Fruit fly (Drosophila melanogaster) whole organism, embryonic: Measurements from ENCODE around the gene CG42323.

ENCODE experiments used
- Atf-2 ChIP-seq: fragments of 200-800 bp; sonication (Bioruptor generic); optimal IDR thresholded peaks from 2 replicates; lab custom pipeline; 2016; ENCODE audit warnings: missing biosample characterization, missing genetic modification characterization
- Blimp-1 ChIP-seq: fragments of 200-800 bp; sonication (Bioruptor generic); optimal IDR thresholded peaks from 3 replicates; lab custom pipeline; 2018; ENCODE audit warnings: missing biosample characterization, missing genetic modification characterization, mild to moderate bottlenecking, moderate library complexity, missing genetic modification reagents
- BtbVII ChIP-seq: fragments of 200-800 bp; sonication (Bioruptor generic); optimal IDR thresholded peaks from 3 replicates; lab custom pipeline; 2017; ENCODE audit warnings: missing biosample characterization, mild to moderate bottlenecking, missing genetic modification characterization
- CG13424 ChIP-seq: fragments of 200-800 bp; sonication (Bioruptor generic); optimal IDR thresholded peaks from 2 replicates; lab custom pipeline; 2019; ENCODE audit warnings: missing biosample characterization, mild to moderate bottlenecking, missing genetic modification characterization, moderate library complexity
- CG14050 ChIP-seq: fragments of 200-800 bp; sonication (Bioruptor generic); IDR thresholded peaks from 3 replicates; pipeline ENCODE4 v1.3.6; 2022; ENCODE audit warnings: missing biosample characterization, missing genetic modification characterization
- CG15514 ChIP-seq: fragments of 200-800 bp; sonication (Bioruptor generic); optimal IDR thresholded peaks from 3 replicates; lab custom pipeline; 2017; ENCODE audit warnings: missing biosample characterization, missing genetic modification characterization, mild to moderate bottlenecking, moderate library complexity, missing genetic modification reagents
- CG15601 ChIP-seq: fragments of 200-800 bp; sonication (Bioruptor generic); optimal IDR thresholded peaks from 3 replicates; lab custom pipeline; 2019; ENCODE audit warnings: missing biosample characterization, mild to moderate bottlenecking, missing genetic modification characterization, moderate library complexity
- CG1647 ChIP-seq: fragments of 200-800 bp; sonication (Bioruptor generic); optimal IDR thresholded peaks from 3 replicates; lab custom pipeline; 2016; ENCODE audit warnings: missing biosample characterization, missing genetic modification characterization
- CG17829 ChIP-seq: fragments of 200-800 bp; optimal IDR thresholded peaks from 2 replicates; lab custom pipeline; 2019; ENCODE audit warnings: missing biosample characterization, mild to moderate bottlenecking, missing genetic modification characterization, moderate library complexity
- CG18599 ChIP-seq: fragments of 200-800 bp; sonication (Bioruptor generic); optimal IDR thresholded peaks from 3 replicates; lab custom pipeline; 2017; ENCODE audit warnings: missing biosample characterization, missing genetic modification characterization, mild to moderate bottlenecking, moderate library complexity, missing genetic modification reagents
- CG2875 ChIP-seq: fragments of 200-800 bp; sonication (Bioruptor generic); optimal IDR thresholded peaks from 2 replicates; lab custom pipeline; 2017; ENCODE audit warnings: missing biosample characterization, mild to moderate bottlenecking, missing genetic modification characterization, missing genetic modification reagents
- CG4617 ChIP-seq: fragments of 200-800 bp; sonication (Bioruptor generic); optimal IDR thresholded peaks from 3 replicates; lab custom pipeline; 2016; ENCODE audit warnings: missing biosample characterization, missing genetic modification characterization, borderline replicate concordance
- CG4820 ChIP-seq: fragments of 200-800 bp; sonication (Bioruptor generic); optimal IDR thresholded peaks from 3 replicates; lab custom pipeline; 2016; ENCODE audit warnings: missing biosample characterization, missing genetic modification characterization
- CG6791 ChIP-seq: fragments of 200-800 bp; sonication (Bioruptor generic); IDR thresholded peaks from 3 replicates; pipeline ENCODE4 v1.3.6; 2022; ENCODE audit warnings: missing biosample characterization, missing genetic modification characterization; ENCODE audit not compliant: partially characterized antibody
- CoRest ChIP-seq: fragments of 200-800 bp; sonication (Bioruptor generic); optimal IDR thresholded peaks from 3 replicates; lab custom pipeline; 2018; ENCODE audit warnings: missing biosample characterization, mild to moderate bottlenecking, missing genetic modification characterization, moderate library complexity
- D19B ChIP-seq: fragments of 200-800 bp; sonication (Bioruptor generic); optimal IDR thresholded peaks from 2 replicates; lab custom pipeline; 2017; ENCODE audit warnings: missing biosample characterization, mild to moderate bottlenecking, missing genetic modification characterization
- Doc3 ChIP-seq: fragments of 200-800 bp; sonication (Bioruptor generic); IDR thresholded peaks from 3 replicates; pipeline ENCODE4 v1.3.6; 2022; ENCODE audit warnings: missing biosample characterization, missing genetic modification characterization; ENCODE audit not compliant: partially characterized antibody
- GATAe ChIP-seq: fragments of 200-800 bp; sonication (Bioruptor generic); conservative IDR thresholded peaks from 2 replicates; pipeline ENCODE4 v1.3.6; 2022; ENCODE audit warnings: missing biosample characterization, missing genetic modification characterization
- HLH4C ChIP-seq: fragments of 200-800 bp; sonication (Bioruptor generic); IDR thresholded peaks from 3 replicates; pipeline ENCODE4 v1.3.6; 2022; ENCODE audit warnings: missing biosample characterization, missing genetic modification characterization; ENCODE audit not compliant: partially characterized antibody
- Hand ChIP-seq: fragments of 200-800 bp; sonication (Bioruptor generic); optimal IDR thresholded peaks from 2 replicates; lab custom pipeline; 2017; ENCODE audit warnings: mild to moderate bottlenecking, missing biosample characterization, missing genetic modification reagents, missing genetic modification characterization
- Hmx ChIP-seq: fragments of 200-800 bp; sonication (Bioruptor generic); optimal IDR thresholded peaks from 2 replicates; lab custom pipeline; 2016; ENCODE audit warnings: missing biosample characterization, missing genetic modification characterization
- Lhr ChIP-seq: fragments of 200-800 bp; sonication (Bioruptor generic); optimal IDR thresholded peaks from 3 replicates; lab custom pipeline; 2017; ENCODE audit warnings: mild to moderate bottlenecking, missing biosample characterization, missing genetic modification reagents, missing genetic modification characterization
- NFAT ChIP-seq: fragments of 200-800 bp; sonication (Bioruptor generic); IDR thresholded peaks from 2 replicates; pipeline ENCODE4 v1.3.6; 2022; ENCODE audit warnings: missing biosample characterization, missing genetic modification characterization
- Nf-YB ChIP-seq: fragments of 200-800 bp; sonication (Bioruptor generic); optimal IDR thresholded peaks from 3 replicates; lab custom pipeline; 2019; ENCODE audit warnings: missing biosample characterization, mild to moderate bottlenecking, missing genetic modification characterization, moderate library complexity
- PHDP ChIP-seq: fragments of 200-800 bp; sonication (Bioruptor generic); optimal IDR thresholded peaks from 3 replicates; lab custom pipeline; 2018; ENCODE audit warnings: missing biosample characterization, mild to moderate bottlenecking, missing genetic modification characterization, moderate library complexity
- Spps ChIP-seq: fragments of 200-800 bp; sonication (Bioruptor generic); optimal IDR thresholded peaks from 2 replicates; lab custom pipeline; 2018; ENCODE audit warnings: missing biosample characterization, mild to moderate bottlenecking, missing genetic modification characterization
- Vsx1 ChIP-seq: fragments of 200-800 bp; sonication (Bioruptor generic); optimal IDR thresholded peaks from 2 replicates; lab custom pipeline; 2017; ENCODE audit warnings: missing biosample characterization, mild to moderate bottlenecking, missing genetic modification characterization, missing genetic modification reagents
- bowl ChIP-seq: fragments of 200-800 bp; sonication (Bioruptor generic); IDR thresholded peaks from 2 replicates; pipeline ENCODE4 v1.3.6; 2022; ENCODE audit warnings: missing biosample characterization, missing genetic modification characterization
- btn ChIP-seq: fragments of 200-800 bp; sonication (Bioruptor generic); optimal IDR thresholded peaks from 2 replicates; lab custom pipeline; 2016; ENCODE audit warnings: missing biosample characterization, missing genetic modification characterization
- caup ChIP-seq: fragments of 200-800 bp; sonication (Bioruptor generic); optimal IDR thresholded peaks from 3 replicates; lab custom pipeline; 2017; ENCODE audit warnings: missing biosample characterization, mild to moderate bottlenecking, missing genetic modification characterization, moderate library complexity; ENCODE audit not compliant: severe bottlenecking
- emc ChIP-seq: fragments of 200-800 bp; sonication (Bioruptor generic); optimal IDR thresholded peaks from 2 replicates; lab custom pipeline; 2016; ENCODE audit warnings: missing biosample characterization, missing genetic modification characterization
- esg ChIP-seq: fragments of 200-800 bp; sonication (Bioruptor generic); conservative IDR thresholded peaks from 2 replicates; pipeline ENCODE4 v1.3.6; 2022; ENCODE audit warnings: missing biosample characterization, missing genetic modification characterization
- fru ChIP-seq: fragments of >200 bp; optimal IDR thresholded peaks from 2 replicates; lab custom pipeline; 2017
- gem ChIP-seq: fragments of 200-800 bp; sonication (Bioruptor generic); optimal IDR thresholded peaks from 2 replicates; lab custom pipeline; 2019; ENCODE audit warnings: missing biosample characterization, mild to moderate bottlenecking, missing genetic modification characterization, moderate library complexity
- gsb ChIP-seq: fragments of 200-800 bp; sonication (Bioruptor generic); IDR thresholded peaks from 2 replicates; pipeline ENCODE4 v1.3.6; 2022; ENCODE audit warnings: missing biosample characterization, missing genetic modification characterization
- hth ChIP-seq: fragments of >200 bp; optimal IDR thresholded peaks from 2 replicates; lab custom pipeline; 2017; ENCODE audit warnings: inconsistent platforms
- kay ChIP-seq: fragments of 200-800 bp; sonication (Bioruptor generic); optimal IDR thresholded peaks from 2 replicates; lab custom pipeline; 2016; ENCODE audit warnings: missing biosample characterization, missing genetic modification characterization
- knrl ChIP-seq: fragments of 200-800 bp; sonication (Bioruptor generic); IDR thresholded peaks from 3 replicates; pipeline ENCODE4 v1.3.6; 2022; ENCODE audit warnings: missing biosample characterization, missing genetic modification characterization; ENCODE audit not compliant: partially characterized antibody
- lola ChIP-seq, 3 experiments: fragments of >200 bp in 2 of 3; fragments of 200-800 bp in 1 of 3; sonication (Bioruptor generic) in 1 of 3; optimal IDR thresholded peaks; 2 replicates each; lab custom pipeline; 2017 to 2019; ENCODE audit warnings: missing biosample characterization in 3 of 3, missing genetic modification characterization in 3 of 3, mild to moderate bottlenecking in 1 of 3, moderate library complexity in 1 of 3
- nerfin-2 ChIP-seq: fragments of 200-800 bp; sonication (Bioruptor generic); IDR thresholded peaks from 2 replicates; pipeline ENCODE4 v1.3.6; 2022; ENCODE audit warnings: missing biosample characterization, missing genetic modification characterization; ENCODE audit not compliant: partially characterized antibody
- nmo ChIP-seq: fragments of 200-800 bp; sonication (Bioruptor generic); optimal IDR thresholded peaks from 2 replicates; lab custom pipeline; 2018; ENCODE audit warnings: missing biosample characterization, mild to moderate bottlenecking, missing genetic modification characterization, moderate library complexity
- peb ChIP-seq: fragments of 200-800 bp; sonication (Bioruptor generic); IDR thresholded peaks from 2 replicates; pipeline ENCODE4 v1.3.6; 2022; ENCODE audit warnings: missing biosample characterization, missing genetic modification characterization
- prd ChIP-seq, 3 experiments: fragments of >200 bp in 2 of 3; fragments of 200-800 bp in 1 of 3; sonication (Bioruptor generic) in 1 of 3; optimal IDR thresholded peaks in 2 of 3; IDR thresholded peaks in 1 of 3; 2 replicates in 2 of 3; 3 replicates in 1 of 3; pipeline versions ENCODE4 v1.3.6 to Lab custom; 2017 to 2022; ENCODE audit warnings: missing biosample characterization in 1 of 3, missing genetic modification characterization in 1 of 3
- pzg ChIP-seq: fragments of 200-800 bp; sonication (Bioruptor generic); optimal IDR thresholded peaks from 3 replicates; lab custom pipeline; 2018; ENCODE audit warnings: missing biosample characterization, mild to moderate bottlenecking, missing genetic modification characterization, moderate library complexity
- salm ChIP-seq: fragments of 200-800 bp; sonication (Bioruptor generic); optimal IDR thresholded peaks from 2 replicates; lab custom pipeline; 2018; ENCODE audit warnings: missing biosample characterization, mild to moderate bottlenecking, missing genetic modification characterization
- sens ChIP-seq: fragments of 200-800 bp; sonication (Bioruptor generic); peaks from one replicate; lab custom pipeline; 2016; ENCODE audit warnings: missing biosample characterization, missing genetic modification characterization
- sens-2 ChIP-seq: fragments of 200-800 bp; sonication (Bioruptor generic); IDR thresholded peaks from 2 replicates; pipeline ENCODE4 v1.3.6; 2022; ENCODE audit warnings: missing biosample characterization, missing genetic modification characterization
- sqz ChIP-seq: fragments of 200-800 bp; sonication (Bioruptor generic); optimal IDR thresholded peaks from 3 replicates; lab custom pipeline; 2018; ENCODE audit warnings: missing biosample characterization, mild to moderate bottlenecking, missing genetic modification characterization
- tio ChIP-seq: fragments of 200-800 bp; sonication (Bioruptor generic); optimal IDR thresholded peaks from 2 replicates; lab custom pipeline; 2017; ENCODE audit warnings: missing biosample characterization, missing genetic modification characterization, inconsistent platforms
- unpg ChIP-seq: fragments of 200-800 bp; sonication (Bioruptor generic); optimal IDR thresholded peaks from 3 replicates; lab custom pipeline; 2018; ENCODE audit warnings: missing biosample characterization, mild to moderate bottlenecking, missing genetic modification characterization, moderate library complexity

The CG42323 gene

dm6 chrX:18379791-18380190, 42.4 kb upstream of the CG42323 start, which contains the start of the genes por and CG6179 (continued):
- TF ChIP-seq CG17829 (tag; lab: Kevin White, UChicago): no peak
- TF ChIP-seq bowl (GFP tag; lab: Robert Waterston, UW): no peak
- no peak for TF ChIP-seq Doc3 (GFP tag; lab: Robert Waterston, UW)
- no peak for TF ChIP-seq CG15601
- TF ChIP-seq Blimp-1: no peak
- no peak for TF ChIP-seq emc (GFP tag; lab: Kevin White, UChicago)
- no peak for TF ChIP-seq Nf-YB (GFP tag; lab: Kevin White, UChicago)
- no peak for TF ChIP-seq PHDP
- no peak for TF ChIP-seq nerfin-2
- no peak for TF ChIP-seq tio (GFP tag; lab: Kevin White, UChicago)
- no peak for TF ChIP-seq CG15514 (GFP tag; lab: Kevin White, UChicago)
- TF ChIP-seq prd (optimal IDR thresholded peaks at IDR 0.05; lab: Kevin White, UChicago): no peak
- TF ChIP-seq prd (GFP tag; IDR thresholded peaks at IDR 0.05; lab: Robert Waterston, UW): no peak
- TF ChIP-seq sens-2 (GFP tag; lab: Robert Waterston, UW): no peak
- peak; percentile 50 for TF ChIP-seq sens (GFP tag; lab: Kevin White, UChicago)
- no peak for TF ChIP-seq gem (tag; lab: Kevin White, UChicago)
- no peak for TF ChIP-seq GATAe (GFP tag; lab: Robert Waterston, UW)
- no peak for TF ChIP-seq BtbVII (GFP tag; lab: Kevin White, UChicago)
- peak; percentile 4 for TF ChIP-seq CG13424
- TF ChIP-seq unpg (GFP tag; lab: Kevin White, UChicago): no peak
- TF ChIP-seq sqz (GFP tag; lab: Kevin White, UChicago): no peak
- no peak for TF ChIP-seq lola (GFP tag; optimal IDR thresholded peaks at IDR 0.05; lab: Kevin White, UChicago)
- no peak for TF ChIP-seq CG18599
- TF ChIP-seq esg: no peak
- TF ChIP-seq fru (lab: Kevin White, UChicago): no peak
- no peak for TF ChIP-seq gsb (GFP tag; lab: Robert Waterston, UW)
- no peak for TF ChIP-seq CG2875
- peak; percentile 24 for TF ChIP-seq CoRest (tag; lab: Kevin White, UChicago)
- TF ChIP-seq D19B: no peak
- no peak for TF ChIP-seq CG4820 (GFP tag; lab: Kevin White, UChicago)
- no peak for TF ChIP-seq CG6791 (GFP tag; lab: Robert Waterston, UW)
- peak; percentile 28 for TF ChIP-seq nmo
- TF ChIP-seq caup (GFP tag; lab: Kevin White, UChicago): no peak
- TF ChIP-seq salm (tag; lab: Kevin White, UChicago): no peak
- TF ChIP-seq Spps (tag; lab: Kevin White, UChicago): no peak
- no peak for TF ChIP-seq Hand (GFP tag; lab: Kevin White, UChicago)
- no peak for TF ChIP-seq Hmx (GFP tag; lab: Kevin White, UChicago)
- TF ChIP-seq NFAT (GFP tag; lab: Robert Waterston, UW): no peak
- TF ChIP-seq CG1647: no peak
- no peak for TF ChIP-seq btn (GFP tag; lab: Kevin White, UChicago)
- no peak for TF ChIP-seq Vsx1 (GFP tag; lab: Kevin White, UChicago)
- no peak for TF ChIP-seq hth (lab: Kevin White, UChicago)
- TF ChIP-seq Atf-2 (GFP tag; lab: Kevin White, UChicago): no peak
- TF ChIP-seq HLH4C (GFP tag; lab: Robert Waterston, UW): no peak
- no peak for TF ChIP-seq Lhr (GFP tag; lab: Kevin White, UChicago)
- peak; percentile 22 for TF ChIP-seq CG4617
- peak; percentile 27 for TF ChIP-seq pzg (GFP tag; lab: Kevin White, UChicago)
- TF ChIP-seq peb (GFP tag; lab: Robert Waterston, UW): no peak
- no peak for TF ChIP-seq knrl (GFP tag; lab: Robert Waterston, UW)
- no peak for TF ChIP-seq kay (GFP tag; lab: Kevin White, UChicago)
- TF ChIP-seq CG14050 (GFP tag; lab: Robert Waterston, UW): no peak
